Worm (Caenorhabditis elegans) whole organism, L4/young adult: ENCODE data around the gene F59B1.6.
A peak's percentile ranks its signal among the peaks of the same experiment; 100 is the strongest.
"Not testable (repeated sequence)": the region's sequence is repeated elsewhere in the genome, so short reads cannot be mapped to it uniquely, and the experiment has no call there.

Experiments used
- W03F9.2 ChIP-seq: fragments of 150-350 bp; optimal IDR thresholded peaks from 2 replicates; lab custom pipeline; 2014; ENCODE audit warnings: missing biosample characterization, missing genetic modification characterization
- dao-5 ChIP-seq: sonication (generic microtip); optimal IDR thresholded peaks from 2 replicates; lab custom pipeline; 2016; ENCODE audit warnings: missing genotype, missing genetic modification characterization, moderate library complexity, missing compliant biosample characterization
- him-1 ChIP-seq: sonication (generic microtip); optimal IDR thresholded peaks from 2 replicates; lab custom pipeline; 2016; ENCODE audit warnings: missing genotype, missing genetic modification reagents, missing genetic modification characterization, missing compliant biosample characterization

Gene F59B1.6

ce11 chrV:3597052-3597451, 34.4 kb downstream of the F59B1.6 start, which contains the start of gene srh-212:
Gene srh-212, minus strand, starts transcription at chrV:3597152.
- not testable (repeated sequence) for TF ChIP-seq dao-5, him-1, W03F9.2 (tag; lab: Kevin White, UChicago)

ce11 chrV:3594936-3595335, 36.6 kb downstream of the F59B1.6 start, which contains the start of gene srh-213:
Gene srh-213, minus strand, starts transcription at chrV:3595036.
- TF ChIP-seq him-1 (tag; lab: Kevin White, UChicago) (no peak), W03F9.2 (tag; lab: Kevin White, UChicago) (no peak), dao-5 (tag; lab: Kevin White, UChicago) (no peak)

- no peak for TF ChIP-seq dao-5 (tag; lab: Kevin White, UChicago)
- TF ChIP-seq him-1 (tag; lab: Kevin White, UChicago) = no peak
- TF ChIP-seq W03F9.2 (tag; lab: Kevin White, UChicago) = no peak
Measured at ce11 chrV:3592099-3592498, 39.4 kb downstream of the F59B1.6 start, which contains the start of gene T22F3.12. Gene T22F3.12, minus strand, starts transcription at chrV:3592199.

ce11 chrV:3588223-3588622, 43.3 kb downstream of the F59B1.6 start:
- TF ChIP-seq dao-5 (tag; lab: Kevin White, UChicago) (no peak), W03F9.2 (tag; lab: Kevin White, UChicago) (no peak), him-1 (tag; lab: Kevin White, UChicago) (no peak)

ce11 chrV:3587633-3588032, 43.9 kb downstream of the F59B1.6 start:
- TF ChIP-seq W03F9.2 (tag; lab: Kevin White, UChicago) (no peak), him-1 (tag; lab: Kevin White, UChicago) (no peak), dao-5 (tag; lab: Kevin White, UChicago) (no peak)

ce11 chrV:3586014-3586689, 45.3 kb downstream of the F59B1.6 start, which contains the start of the genes rpl-11.1 and T22F3.2:
Gene rpl-11.1, minus strand, starts transcription at chrV:3586064.
Gene T22F3.2, plus strand, starts transcription at chrV:3586639.
- no peak for TF ChIP-seq W03F9.2 (tag; lab: Kevin White, UChicago)
- no peak for TF ChIP-seq dao-5 (tag; lab: Kevin White, UChicago)
- no peak for TF ChIP-seq him-1 (tag; lab: Kevin White, UChicago)

ce11 chrV:3585011-3585410, 46.5 kb downstream of the F59B1.6 start:
- TF ChIP-seq him-1 (tag; lab: Kevin White, UChicago) (no peak), W03F9.2 (tag; lab: Kevin White, UChicago) (no peak), dao-5 (tag; lab: Kevin White, UChicago) (no peak)

ce11 chrV:3583622-3584021, 47.9 kb downstream of the F59B1.6 start:
- no peak for TF ChIP-seq dao-5 (tag; lab: Kevin White, UChicago)
- TF ChIP-seq him-1 (tag; lab: Kevin White, UChicago) = no peak
- TF ChIP-seq W03F9.2 (tag; lab: Kevin White, UChicago) = no peak

ce11 chrV:3582671-3583070, 48.8 kb downstream of the F59B1.6 start:
- no peak for TF ChIP-seq him-1 (tag; lab: Kevin White, UChicago)

- TF ChIP-seq him-1 (tag; lab: Kevin White, UChicago) (no peak), W03F9.2 (tag; lab: Kevin White, UChicago) (peak; percentile 32), dao-5 (tag; lab: Kevin White, UChicago) (no peak)
Measured at ce11 chrV:3582086-3582485, 49.4 kb downstream of the F59B1.6 start.

- no peak for TF ChIP-seq W03F9.2 (tag; lab: Kevin White, UChicago)
- no peak for TF ChIP-seq him-1 (tag; lab: Kevin White, UChicago)
- TF ChIP-seq dao-5 (tag; lab: Kevin White, UChicago) = no peak
Measured at ce11 chrV:3581643-3582042, 49.8 kb downstream of the F59B1.6 start.

ce11 chrV:3581034-3581433, 50.5 kb downstream of the F59B1.6 start:
- TF ChIP-seq dao-5 (tag; lab: Kevin White, UChicago) (no peak), W03F9.2 (tag; lab: Kevin White, UChicago) (no peak), him-1 (tag; lab: Kevin White, UChicago) (no peak)

ce11 chrV:3580385-3580784, 51.1 kb downstream of the F59B1.6 start:
- TF ChIP-seq dao-5 (tag; lab: Kevin White, UChicago) (no peak), him-1 (tag; lab: Kevin White, UChicago) (no peak), W03F9.2 (tag; lab: Kevin White, UChicago) (no peak)

ce11 chrV:3579795-3580194, 51.7 kb downstream of the F59B1.6 start:
- TF ChIP-seq dao-5 (tag; lab: Kevin White, UChicago) (no peak), W03F9.2 (tag; lab: Kevin White, UChicago) (peak; percentile 42)
